In genomic region chrX:7312406-7312805, dm6 we compare ENCODE assay signal across 3 fruit fly cellular contexts.
A peak's percentile ranks its signal among the peaks of the same experiment; 100 is the strongest.
TF ChIP-seq lines count a peak whose summit lies in the region.

No protein-coding gene starts in this region.

- no peak for TF ChIP-seq CTCF in whole organism, embryonic (GFP tag; optimal IDR thresholded peaks at IDR 0.05; lab: Kevin White, UChicago)

TF ChIP-seq in whole organism, embryonic, 481 proteins besides CTCF, POLR2A, EP300 and RAD21:
- TF ChIP-seq Drgx (GFP tag; IDR thresholded peaks at IDR 0.05; lab: Robert Waterston, UW) (peak; percentile 51), Oaz (GFP tag; IDR thresholded peaks at IDR 0.05; lab: Robert Waterston, UW) (no peak), Med (GFP tag; lab: Kevin White, UChicago) (peak; percentile 59), Ptx1 (GFP tag; IDR thresholded peaks at IDR 0.05; lab: Robert Waterston, UW) (0 out of 2 replicates have a peak, but pooled peaks have one; percentile 5)

TF ChIP-seq in whole organism, prepupa, 60 proteins besides CTCF, POLR2A, EP300 and RAD21 (continues in another document):
- TF ChIP-seq Hr39 (GFP tag; optimal IDR thresholded peaks at IDR 0.05; lab: Kevin White, UChicago), result no peak
- peak; percentile 28 for TF ChIP-seq CG32006 (GFP tag; optimal IDR thresholded peaks at IDR 0.05; lab: Kevin White, UChicago)
- peak; percentile 17 for TF ChIP-seq pdm3 (GFP tag; optimal IDR thresholded peaks at IDR 0.05; lab: Kevin White, UChicago)
- no peak for TF ChIP-seq CG16779 (tag; optimal IDR thresholded peaks at IDR 0.05; lab: Kevin White, UChicago)
- TF ChIP-seq cyc (GFP tag; optimal IDR thresholded peaks at IDR 0.05; lab: Kevin White, UChicago), result no peak
- no peak for TF ChIP-seq Ets21C (GFP tag; optimal IDR thresholded peaks at IDR 0.05; lab: Kevin White, UChicago)
- no peak for TF ChIP-seq CG31627 (GFP tag; optimal IDR thresholded peaks at IDR 0.05; lab: Kevin White, UChicago)
- TF ChIP-seq CG6854 (GFP tag; optimal IDR thresholded peaks at IDR 0.05; lab: Kevin White, UChicago), result no peak
- TF ChIP-seq ss (GFP tag; optimal IDR thresholded peaks at IDR 0.05; lab: Kevin White, UChicago), result no peak
- TF ChIP-seq Sox102F (GFP tag; optimal IDR thresholded peaks at IDR 0.05; lab: Kevin White, UChicago), result no peak
- no peak for TF ChIP-seq acj6 (GFP tag; optimal IDR thresholded peaks at IDR 0.05; lab: Kevin White, UChicago)
- TF ChIP-seq CG6276 (GFP tag; optimal IDR thresholded peaks at IDR 0.05; lab: Kevin White, UChicago), result peak; percentile 9
- TF ChIP-seq CG3919 (GFP tag; optimal IDR thresholded peaks at IDR 0.05; lab: Kevin White, UChicago), result no peak
- no peak for TF ChIP-seq CG8632 (GFP tag; optimal IDR thresholded peaks at IDR 0.05; lab: Kevin White, UChicago)
- TF ChIP-seq CG15336 (GFP tag; IDR thresholded peaks at IDR 0.05; lab: Robert Waterston, UW), result peak; percentile 63
- TF ChIP-seq Hr38 (GFP tag; optimal IDR thresholded peaks at IDR 0.05; lab: Kevin White, UChicago), result no peak
- peak; percentile 41; the same call in 1 of the 2 replicates for TF ChIP-seq CG11294 (GFP tag; IDR thresholded peaks at IDR 0.05; lab: Robert Waterston, UW)
- TF ChIP-seq Eip78C (GFP tag; lab: Kevin White, UChicago), result peak; percentile 66
- TF ChIP-seq fkh (GFP tag; optimal IDR thresholded peaks at IDR 0.05; lab: Kevin White, UChicago), result no peak
- TF ChIP-seq CG10669 (GFP tag; optimal IDR thresholded peaks at IDR 0.05; lab: Kevin White, UChicago), result no peak
- no peak for TF ChIP-seq Smox (GFP tag; optimal IDR thresholded peaks at IDR 0.05; lab: Kevin White, UChicago)
- peak; percentile 63 for TF ChIP-seq eg (GFP tag; IDR thresholded peaks at IDR 0.05; lab: Robert Waterston, UW)
- TF ChIP-seq topi (GFP tag; optimal IDR thresholded peaks at IDR 0.05; lab: Kevin White, UChicago), result no peak
- no peak for TF ChIP-seq CG11762 (GFP tag; optimal IDR thresholded peaks at IDR 0.05; lab: Kevin White, UChicago; ENCODE audit: insufficient read depth)
- 0 out of 2 replicates have a peak, but pooled peaks have one; percentile 29 for TF ChIP-seq Gug (GFP tag; IDR thresholded peaks at IDR 0.05; lab: Robert Waterston, UW)
- TF ChIP-seq CG6163 (GFP tag; IDR thresholded peaks at IDR 0.05; lab: Robert Waterston, UW), result peak; percentile 38; the same call in 1 of the 3 replicates
- no peak for TF ChIP-seq CG9139 (GFP tag; optimal IDR thresholded peaks at IDR 0.05; lab: Kevin White, UChicago)
- TF ChIP-seq CG6792 (GFP tag; optimal IDR thresholded peaks at IDR 0.05; lab: Kevin White, UChicago), result no peak
- TF ChIP-seq Sox15 (GFP tag; optimal IDR thresholded peaks at IDR 0.05; lab: Kevin White, UChicago), result no peak
- TF ChIP-seq Lpt (GFP tag; optimal IDR thresholded peaks at IDR 0.05; lab: Kevin White, UChicago), result peak; percentile 34
- TF ChIP-seq CG4318 (GFP tag; optimal IDR thresholded peaks at IDR 0.05; lab: Kevin White, UChicago), result no peak
- peak; percentile 47; the same call in 2 of the 3 replicates for TF ChIP-seq CG8119 (GFP tag; IDR thresholded peaks at IDR 0.05; lab: Robert Waterston, UW)
- TF ChIP-seq spab (GFP tag; optimal IDR thresholded peaks at IDR 0.05; lab: Kevin White, UChicago), result no peak
- no peak for TF ChIP-seq OdsH (GFP tag; optimal IDR thresholded peaks at IDR 0.05; lab: Kevin White, UChicago)
- peak; percentile 45 for TF ChIP-seq Hr4 (GFP tag; optimal IDR thresholded peaks at IDR 0.05; lab: Kevin White, UChicago)
- peak in 1 of 2 experiments; percentile 36 for TF ChIP-seq salr (GFP tag; optimal IDR thresholded peaks at IDR 0.05; lab: Kevin White, UChicago)
- no peak for TF ChIP-seq CG3032 (tag; optimal IDR thresholded peaks at IDR 0.05; lab: Kevin White, UChicago)
- TF ChIP-seq lz (GFP tag; optimal IDR thresholded peaks at IDR 0.05; lab: Kevin White, UChicago), result no peak
- no peak for TF ChIP-seq Met (GFP tag; optimal IDR thresholded peaks at IDR 0.05; lab: Kevin White, UChicago)
- TF ChIP-seq Blimp-1 (GFP tag; optimal IDR thresholded peaks at IDR 0.05; lab: Kevin White, UChicago), result no peak
- peak; percentile 31 for TF ChIP-seq CG10631 (GFP tag; optimal IDR thresholded peaks at IDR 0.05; lab: Kevin White, UChicago)
- TF ChIP-seq CG8319 (GFP tag; optimal IDR thresholded peaks at IDR 0.05; lab: Kevin White, UChicago), result no peak
- TF ChIP-seq CG1621 (tag; optimal IDR thresholded peaks at IDR 0.05; lab: Kevin White, UChicago), result no peak
- TF ChIP-seq net (GFP tag; optimal IDR thresholded peaks at IDR 0.05; lab: Kevin White, UChicago), result peak; percentile 21
- no peak for TF ChIP-seq CG11902 (GFP tag; optimal IDR thresholded peaks at IDR 0.05; lab: Kevin White, UChicago)

TF ChIP-seq in whole organism, pupa, 21 proteins besides CTCF, POLR2A, EP300 and RAD21:
- TF ChIP-seq CG15710 (tag; optimal IDR thresholded peaks at IDR 0.05; lab: Kevin White, UChicago) (no peak), CG8159 (tag; optimal IDR thresholded peaks at IDR 0.05; lab: Kevin White, UChicago) (no peak), Pif1A (GFP tag; optimal IDR thresholded peaks at IDR 0.05; lab: Kevin White, UChicago) (no peak), CG4496 (GFP tag; IDR thresholded peaks at IDR 0.05; lab: Robert Waterston, UW) (peak; percentile 61; the same call in 2 of the 3 replicates), rn (GFP tag; IDR thresholded peaks at IDR 0.05; lab: Robert Waterston, UW) (no peak), CG12605 (GFP tag; IDR thresholded peaks at IDR 0.05; lab: Robert Waterston, UW) (no peak; the same call in 1 of the 2 replicates), D1 (tag; optimal IDR thresholded peaks at IDR 0.05; lab: Kevin White, UChicago) (no peak), CG8301 (tag; optimal IDR thresholded peaks at IDR 0.05; lab: Kevin White, UChicago) (peak; percentile 45), Ets98B (GFP tag; IDR thresholded peaks at IDR 0.05; lab: Robert Waterston, UW) (peak; percentile 57), CG17806 (tag; optimal IDR thresholded peaks at IDR 0.05; lab: Kevin White, UChicago) (peak; percentile 21), fd96Ca (GFP tag; IDR thresholded peaks at IDR 0.05; lab: Robert Waterston, UW) (peak; percentile 75), CG34367 (tag; optimal IDR thresholded peaks at IDR 0.05; lab: Kevin White, UChicago) (no peak), CG9948 (tag; optimal IDR thresholded peaks at IDR 0.05; lab: Kevin White, UChicago) (peak; percentile 8), CG32121 (GFP tag; IDR thresholded peaks at IDR 0.05; lab: Robert Waterston, UW) (peak; percentile 67), CG14655 (GFP tag; optimal IDR thresholded peaks at IDR 0.05; lab: Kevin White, UChicago) (peak; percentile 43)
TF ChIP-seq in whole organism, pupa: peak in this region for 8.

Comparison
In these comparisons a context has a peak if more than half of its experiments do, and no peak if none do; other contexts are left out.
1. Of the 7 proteins assayed by ChIP-seq in both whole organism, embryonic and whole organism, prepupa: peak only in whole organism, embryonic: none; only in whole organism, prepupa: Gug and Lpt; in both: none; in neither: 5.